Worm (Caenorhabditis elegans): ENCODE results near the gene F54D5.23.

Gene F54D5.23

DNA sequence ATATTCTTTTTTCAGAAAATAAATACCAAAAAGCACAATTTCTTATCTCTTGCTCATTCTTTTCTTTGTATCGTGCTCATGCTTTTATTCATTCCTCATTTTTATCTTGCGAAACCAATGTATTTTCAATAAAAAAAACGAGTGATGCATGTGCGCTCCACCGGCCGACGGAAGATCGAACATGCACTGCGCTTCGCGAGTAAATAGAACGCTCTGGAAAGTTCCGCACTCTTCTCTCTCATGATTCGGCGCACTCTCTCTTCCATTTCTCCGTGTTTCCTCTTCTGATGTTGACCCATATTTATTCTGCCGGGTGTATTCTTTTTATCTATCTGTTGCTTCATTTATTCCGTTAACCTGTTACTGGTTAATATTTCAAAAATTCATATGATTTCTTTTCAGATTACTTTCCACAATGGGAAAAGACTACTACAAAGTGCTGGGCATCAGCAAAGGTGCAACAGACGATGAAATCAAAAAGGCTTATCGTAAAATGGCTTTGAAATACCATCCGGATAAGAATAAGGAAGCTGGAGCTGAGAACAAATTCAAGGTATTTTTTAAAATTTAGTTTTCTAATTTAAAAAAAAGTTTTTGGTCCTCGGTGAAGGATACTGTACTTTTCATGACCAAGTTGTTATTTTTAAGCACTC, 23.7 kb downstream of the F54D5.23 start, which contains the start of gene dnj-13 (continued):
- TF ChIP-seq lim-6 (tag; optimal IDR thresholded peaks at IDR 0.05) (no peak), ref-2 (tag; optimal IDR thresholded peaks at IDR 0.05) (peak; percentile 93), fax-1 (tag; optimal IDR thresholded peaks at IDR 0.05) (no peak), ceh-2 (tag; optimal IDR thresholded peaks at IDR 0.05) (peak; percentile 49)

DNA sequence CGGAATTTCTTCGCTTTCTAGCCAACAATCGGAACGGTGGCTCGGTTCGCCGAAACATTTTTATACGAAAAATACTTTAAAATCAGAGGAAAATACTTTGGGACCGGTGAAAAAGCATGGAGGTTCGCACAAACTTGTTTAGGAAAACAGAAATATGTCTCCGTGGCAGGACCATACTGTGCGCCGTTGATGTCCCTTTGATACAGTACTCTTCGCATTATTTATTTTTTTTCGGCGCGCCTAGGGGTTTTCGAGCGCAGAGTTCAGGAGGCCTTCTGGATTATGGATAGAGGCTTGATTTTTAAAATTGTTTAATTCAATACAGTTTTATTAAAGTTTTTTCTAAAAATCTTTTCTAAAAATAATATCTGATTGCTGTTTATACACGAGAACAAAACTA, 24.4 kb downstream of the F54D5.23 start, which contains the start of gene F54D5.9:
Gene F54D5.9 (minus strand): TSS at position 115 of the 400 bp plus-strand sequence.
- TF ChIP-seq F13H6.1 (tag; optimal IDR thresholded peaks at IDR 0.05) (no peak), sox-4 (tag; optimal IDR thresholded peaks at IDR 0.05) (no peak), nfya-1 (tag; optimal IDR thresholded peaks at IDR 0.05) (no peak), hlh-15 (tag; optimal IDR thresholded peaks at IDR 0.05) (no peak)

DNA sequence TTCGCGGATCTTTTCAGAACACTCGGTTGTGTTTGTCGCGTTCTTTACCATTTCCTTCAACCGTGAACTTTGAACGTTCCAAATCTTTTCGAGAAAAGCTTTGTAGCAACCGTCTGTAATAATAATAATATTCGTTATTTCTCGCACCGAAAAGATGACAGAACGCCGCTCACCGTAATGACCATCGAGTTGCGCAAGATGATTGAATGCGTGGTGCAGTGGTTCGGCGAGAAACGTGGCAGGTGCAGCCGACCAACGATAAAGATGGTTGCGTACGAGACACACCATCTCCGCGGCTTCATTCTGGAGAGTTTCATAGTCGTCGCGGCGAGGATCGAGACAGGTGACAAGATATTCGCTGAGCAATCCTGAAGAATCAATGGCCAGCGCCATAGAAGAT, 26.1 kb downstream of the F54D5.23 start:
- TF ChIP-seq unc-55 (GFP tag; optimal IDR thresholded peaks at IDR 0.05) (peak; percentile 17), ceh-30 (tag; optimal IDR thresholded peaks at IDR 0.05) (no peak), ceh-6 (GFP tag; optimal IDR thresholded peaks at IDR 0.05) (no peak), C38D4.7 (GFP tag; optimal IDR thresholded peaks at IDR 0.05) (no peak), che-1 (tag; optimal IDR thresholded peaks at IDR 0.05) (no peak)

ce11 chrII:11542385-11542784, 26.7 kb downstream of the F54D5.23 start, which contains the start of gene gtf-2E2:
Gene gtf-2E2, minus strand, starts transcription at chrII:11542495.
- no peak for TF ChIP-seq unc-55 (GFP tag; optimal IDR thresholded peaks at IDR 0.05)
- no peak for TF ChIP-seq sdc-2 (tag; optimal IDR thresholded peaks at IDR 0.05)
- no peak for TF ChIP-seq ref-2 (tag; optimal IDR thresholded peaks at IDR 0.05)
- TF ChIP-seq ceh-48 (tag; optimal IDR thresholded peaks at IDR 0.05), result peak; percentile 53
- no peak for TF ChIP-seq ama-1 (optimal IDR thresholded peaks at IDR 0.05)
- TF ChIP-seq madf-2 (tag; optimal IDR thresholded peaks at IDR 0.05), result no peak
- TF ChIP-seq nhr-11 (tag; optimal IDR thresholded peaks at IDR 0.05), result no peak
- TF ChIP-seq nfya-1 (tag; optimal IDR thresholded peaks at IDR 0.05), result peak; percentile 3
- peak; percentile 25 for TF ChIP-seq tbx-2 (tag; optimal IDR thresholded peaks at IDR 0.05)
- peak; percentile 56 for TF ChIP-seq C08G9.2 (tag; optimal IDR thresholded peaks at IDR 0.05)
- peak; percentile 55 for TF ChIP-seq ceh-31 (tag; optimal IDR thresholded peaks at IDR 0.05)

DNA sequence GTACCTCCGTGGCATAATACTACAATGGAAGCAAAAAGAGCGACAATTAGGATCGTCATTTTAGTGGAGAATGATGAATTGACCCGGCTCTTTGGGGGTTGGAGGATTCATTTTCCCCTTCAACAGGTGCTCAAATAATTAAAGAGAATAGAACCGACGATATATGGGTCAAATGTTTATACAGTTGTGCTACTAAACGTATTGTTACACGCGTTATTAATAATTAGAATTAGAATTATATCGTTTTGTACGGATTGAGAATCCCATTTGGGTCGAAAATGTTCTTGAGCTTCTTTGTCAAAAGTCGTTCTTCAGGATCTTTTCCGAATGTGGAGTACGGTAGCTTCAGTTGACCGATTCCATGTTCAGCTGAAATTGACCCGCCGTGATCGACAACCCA, 30.3 kb downstream of the F54D5.23 start, which contains the start of gene Y62F5A.9:
Gene Y62F5A.9 (minus strand): TSS at position 101 of the 400 bp plus-strand sequence.
- TF ChIP-seq fkh-6 (tag; optimal IDR thresholded peaks at IDR 0.05) (no peak), unc-3 (GFP tag; conservative IDR thresholded peaks at IDR 0.05) (no peak), unc-3 (tag; optimal IDR thresholded peaks at IDR 0.05) (no peak), ref-2 (tag; optimal IDR thresholded peaks at IDR 0.05) (no peak), ttx-3 (tag; optimal IDR thresholded peaks at IDR 0.05) (no peak), elt-2 (tag; optimal IDR thresholded peaks at IDR 0.05) (no peak), lin-11 (tag; optimal IDR thresholded peaks at IDR 0.05) (no peak)

DNA sequence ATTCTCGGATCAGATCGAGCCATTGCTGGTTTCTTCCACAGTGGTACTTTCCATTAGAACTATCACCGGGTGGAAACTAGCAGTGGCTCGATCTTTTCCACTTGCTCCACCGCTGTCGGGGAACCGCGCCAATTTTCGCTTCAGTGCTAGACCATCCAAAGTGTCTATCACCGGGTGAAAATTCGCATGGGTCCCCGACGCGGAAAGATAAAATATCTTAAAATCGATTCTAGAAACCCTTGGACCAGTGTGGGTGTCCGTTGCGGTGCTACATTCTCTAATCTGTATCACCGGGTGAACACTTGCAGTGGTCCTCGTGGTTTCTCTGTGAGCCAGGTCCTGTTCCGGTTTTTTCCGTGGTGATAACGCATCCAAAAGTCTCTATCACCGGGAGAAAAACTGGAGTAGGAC, 31.5 kb downstream of the F54D5.23 start:
- TF ChIP-seq ceh-34 (tag; optimal IDR thresholded peaks at IDR 0.05), result no peak
- peak; percentile 96 for TF ChIP-seq ama-1 (optimal IDR thresholded peaks at IDR 0.05)

DNA sequence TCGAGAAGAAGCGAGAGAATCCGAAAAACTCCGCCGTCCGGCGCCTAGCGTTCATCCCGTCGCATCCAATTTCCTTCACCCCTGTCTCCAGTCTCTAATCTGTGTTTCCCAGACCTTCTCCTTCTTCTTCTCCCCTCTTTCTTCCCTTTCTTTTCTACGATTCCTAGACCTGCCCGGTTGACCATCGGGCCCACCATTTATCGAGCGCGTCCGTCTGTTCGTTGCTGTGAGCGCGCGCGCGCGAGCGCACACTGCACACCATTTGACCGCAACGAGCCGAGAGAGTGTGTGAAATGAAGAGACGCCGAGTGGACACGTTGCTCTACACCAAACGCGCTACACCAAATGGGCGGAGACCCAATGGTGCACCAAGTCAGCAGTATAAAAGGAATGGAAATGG, 32.0 kb downstream of the F54D5.23 start:
- TF ChIP-seq eyg-1 (tag; optimal IDR thresholded peaks at IDR 0.05), result peak; percentile 60
- TF ChIP-seq ceh-6 (GFP tag; optimal IDR thresholded peaks at IDR 0.05), result peak; percentile 17
- peak; percentile 78 for TF ChIP-seq ceh-34 (tag; optimal IDR thresholded peaks at IDR 0.05)
- peak; percentile 31 for TF ChIP-seq ceh-2 (tag; optimal IDR thresholded peaks at IDR 0.05)
- no peak for TF ChIP-seq sdc-2 (tag; optimal IDR thresholded peaks at IDR 0.05)
- peak; percentile 5 for TF ChIP-seq T23F11.4 (GFP tag; optimal IDR thresholded peaks at IDR 0.05)
- peak; percentile 58 for TF ChIP-seq ceh-19 (GFP tag; optimal IDR thresholded peaks at IDR 0.05)
- peak; percentile 52 for TF ChIP-seq ref-2 (tag; optimal IDR thresholded peaks at IDR 0.05)
- peak; percentile 22 for TF ChIP-seq ceh-48 (tag; optimal IDR thresholded peaks at IDR 0.05)
- TF ChIP-seq nfya-1 (tag; optimal IDR thresholded peaks at IDR 0.05), result peak; percentile 45
- peak; percentile 49 for TF ChIP-seq rnt-1 (tag; optimal IDR thresholded peaks at IDR 0.05)
- peak; percentile 66 for TF ChIP-seq ceh-31 (tag; optimal IDR thresholded peaks at IDR 0.05)
- peak; percentile 80 for TF ChIP-seq hlh-30 (tag; optimal IDR thresholded peaks at IDR 0.05; ENCODE audit: insufficient read depth)
- TF ChIP-seq syd-9 (tag; optimal IDR thresholded peaks at IDR 0.05), result peak; percentile 32
- peak; percentile 41 for TF ChIP-seq dmd-4 (tag; optimal IDR thresholded peaks at IDR 0.05; ENCODE audit: borderline replicate concordance)
- no peak for TF ChIP-seq pha-2 (tag; optimal IDR thresholded peaks at IDR 0.05)
- no peak for TF ChIP-seq unc-55 (GFP tag; optimal IDR thresholded peaks at IDR 0.05)
- peak; percentile 16 for TF ChIP-seq ceh-14 (tag; optimal IDR thresholded peaks at IDR 0.05)
- TF ChIP-seq C08G9.2 (tag; optimal IDR thresholded peaks at IDR 0.05), result peak; percentile 33
- no peak for TF ChIP-seq Y22D7AL.16 (tag; optimal IDR thresholded peaks at IDR 0.05)
- peak; percentile 28 for TF ChIP-seq pax-1 (tag; optimal IDR thresholded peaks at IDR 0.05)
- peak; percentile 13 for TF ChIP-seq tbx-2 (tag; optimal IDR thresholded peaks at IDR 0.05)

Data from whole organism, late embryonic.